Worm (Caenorhabditis elegans) whole organism, L1 larva: ENCODE results near the gene scc-1.
A peak's percentile ranks its signal among the peaks of the same experiment; 100 is the strongest.

Experiments
- C04F5.9 ChIP-seq: sonication (generic microtip); optimal IDR thresholded peaks from 2 replicates; lab custom pipeline; 2016; ENCODE audit warnings: missing genetic modification characterization, missing compliant biosample characterization
- C34B4.2 ChIP-seq: sonication (generic microtip); optimal IDR thresholded peaks from 2 replicates; lab custom pipeline; 2017; ENCODE audit warnings: mild to moderate bottlenecking, missing genetic modification characterization, missing compliant biosample characterization
- F16B12.6 ChIP-seq: fragments of 150-350 bp; optimal IDR thresholded peaks from 2 replicates; lab custom pipeline; 2014; ENCODE audit warnings: missing biosample characterization, missing genetic modification characterization
- blmp-1 ChIP-seq: fragments of 150-350 bp; optimal IDR thresholded peaks from 2 replicates; lab custom pipeline; 2014; ENCODE audit warnings: missing biosample characterization, missing genetic modification characterization
- ceh-63 ChIP-seq: fragments of 200-800 bp; sonication (Bioruptor generic); optimal IDR thresholded peaks from 2 replicates; lab custom pipeline; 2018; ENCODE audit warnings: mild to moderate bottlenecking, missing genetic modification characterization, missing compliant biosample characterization
- ceh-8 ChIP-seq: fragments of 200-800 bp; sonication (Bioruptor generic); optimal IDR thresholded peaks from 2 replicates; lab custom pipeline; 2018; ENCODE audit warnings: mild to moderate bottlenecking, missing genetic modification characterization, moderate library complexity, missing compliant biosample characterization
- ceh-82 ChIP-seq, 3 experiments: fragments of 150-350 bp in 1 of 3; sonication (generic microtip) in 2 of 3; optimal IDR thresholded peaks; 2 replicates each; lab custom pipeline; 2014 to 2017; ENCODE audit warnings: missing biosample characterization in 3 of 3, missing genetic modification characterization in 3 of 3
- ceh-88 ChIP-seq: fragments of 200-800 bp; sonication (Bioruptor generic); IDR thresholded peaks from 2 replicates; pipeline ENCODE4 v1.3.6; 2022; ENCODE audit warnings: missing genetic modification characterization, missing compliant biosample characterization
- ceh-90 ChIP-seq: sonication (generic microtip); optimal IDR thresholded peaks from 2 replicates; lab custom pipeline; 2016; ENCODE audit warnings: missing genetic modification characterization, missing compliant biosample characterization
- ces-1 ChIP-seq: fragments of 150-350 bp; optimal IDR thresholded peaks from 2 replicates; lab custom pipeline; 2014; ENCODE audit warnings: missing biosample characterization, missing genetic modification reagents, missing genetic modification characterization
- dpl-1 ChIP-seq, 3 experiments: fragments of 150-350 bp in 2 of 3; sonication (generic microtip) in 1 of 3; optimal IDR thresholded peaks; 2 replicates each; lab custom pipeline; 2014 to 2017; ENCODE audit warnings: missing biosample characterization in 3 of 3, missing genetic modification characterization in 3 of 3, missing genetic modification reagents in 3 of 3
- efl-1 ChIP-seq, 4 experiments: fragments of 150-350 bp; optimal IDR thresholded peaks in 3 of 4; peaks in 1 of 4; 1 replicate in 1 of 4; 2 replicates in 3 of 4; lab custom pipeline; 2014; ENCODE audit warnings: missing biosample characterization in 2 of 4, missing genetic modification characterization in 2 of 4, missing genetic modification reagents in 2 of 4
- egl-13 ChIP-seq: sonication (generic microtip); optimal IDR thresholded peaks from 2 replicates; lab custom pipeline; 2016; ENCODE audit warnings: missing genotype, missing genetic modification reagents, missing genetic modification characterization, missing compliant biosample characterization
- egl-27 ChIP-seq, 2 experiments: fragments of 150-350 bp in 1 of 2; sonication (generic microtip); optimal IDR thresholded peaks; 3 replicates each; lab custom pipeline; 2017 to 2018; ENCODE audit warnings: missing biosample characterization in 2 of 2, missing genetic modification characterization in 2 of 2, missing genetic modification reagents in 2 of 2
- elt-2 ChIP-seq: sonication (generic microtip); optimal IDR thresholded peaks from 2 replicates; lab custom pipeline; 2016; ENCODE audit warnings: missing genetic modification characterization, mild to moderate bottlenecking, inconsistent platforms, missing compliant biosample characterization, missing genetic modification reagents
- ets-5 ChIP-seq: fragments of 200-800 bp; sonication (Bioruptor generic); IDR thresholded peaks from 2 replicates; pipeline ENCODE4 v1.3.6; 2022; ENCODE audit warnings: missing genetic modification characterization, missing compliant biosample characterization
- fkh-10 ChIP-seq: sonication (generic microtip); optimal IDR thresholded peaks from 2 replicates; lab custom pipeline; 2017; ENCODE audit warnings: missing biosample characterization, missing genetic modification reagents, missing genetic modification characterization
- fkh-4 ChIP-seq: sonication (generic microtip); optimal IDR thresholded peaks from 2 replicates; lab custom pipeline; 2016; ENCODE audit warnings: missing compliant biosample characterization, missing genetic modification characterization, borderline replicate concordance
- fkh-8 ChIP-seq: sonication (generic microtip); optimal IDR thresholded peaks from 2 replicates; lab custom pipeline; 2016; ENCODE audit warnings: mild to moderate bottlenecking, missing genetic modification characterization, missing compliant biosample characterization
- fos-1 ChIP-seq: fragments of 150-350 bp; optimal IDR thresholded peaks from 2 replicates; lab custom pipeline; 2014; ENCODE audit warnings: missing biosample characterization, missing genetic modification characterization
- grh-1 ChIP-seq: fragments of 200-800 bp; sonication (Bioruptor generic); IDR thresholded peaks from 2 replicates; pipeline ENCODE4 v1.3.6; 2022; ENCODE audit warnings: missing genetic modification reagents, missing genetic modification characterization, missing compliant biosample characterization
- irx-1 ChIP-seq: sonication (generic microtip); optimal IDR thresholded peaks from 2 replicates; lab custom pipeline; 2016; ENCODE audit warnings: missing genetic modification characterization, missing compliant biosample characterization
- lin-14 ChIP-seq: fragments of 200-800 bp; sonication (Bioruptor generic); optimal IDR thresholded peaks from 2 replicates; lab custom pipeline; 2018; ENCODE audit warnings: mild to moderate bottlenecking, missing genetic modification characterization, moderate library complexity, missing compliant biosample characterization
- lin-35 ChIP-seq, 2 experiments: fragments of 150-350 bp; optimal IDR thresholded peaks; 2 replicates each; lab custom pipeline; 2014; ENCODE audit warnings: missing biosample characterization in 2 of 2, missing genetic modification characterization in 2 of 2, missing genetic modification reagents in 2 of 2
- lin-39 ChIP-seq: fragments of 150-350 bp; optimal IDR thresholded peaks from 2 replicates; lab custom pipeline; 2014; ENCODE audit warnings: missing biosample characterization, missing genetic modification reagents, missing genetic modification characterization
- lir-3 ChIP-seq: sonication (generic microtip); optimal IDR thresholded peaks from 2 replicates; lab custom pipeline; 2016; ENCODE audit warnings: mild to moderate bottlenecking, missing genetic modification characterization, moderate library complexity, missing compliant biosample characterization; ENCODE audit not compliant: poor library complexity
- lsy-2 ChIP-seq, 2 experiments: fragments of 150-350 bp; optimal IDR thresholded peaks; 2 replicates each; lab custom pipeline; 2014; ENCODE audit warnings: missing biosample characterization in 2 of 2, missing genetic modification characterization in 2 of 2
- mab-9 ChIP-seq: fragments of 200-800 bp; sonication (Bioruptor generic); IDR thresholded peaks from 2 replicates; pipeline ENCODE4 v1.3.6; 2022; ENCODE audit warnings: missing genetic modification reagents, missing genetic modification characterization, missing compliant biosample characterization
- nhr-11 ChIP-seq: fragments of 150-350 bp; optimal IDR thresholded peaks from 2 replicates; lab custom pipeline; 2014; ENCODE audit warnings: missing biosample characterization, missing genetic modification characterization
- nhr-12 ChIP-seq: sonication (generic microtip); optimal IDR thresholded peaks from 2 replicates; lab custom pipeline; 2017; ENCODE audit warnings: missing biosample characterization, missing genetic modification characterization
- nhr-237 ChIP-seq: fragments of 150-350 bp; optimal IDR thresholded peaks from 2 replicates; lab custom pipeline; 2014; ENCODE audit warnings: missing biosample characterization, missing genetic modification characterization
- nhr-71 ChIP-seq: sonication (generic microtip); optimal IDR thresholded peaks from 2 replicates; lab custom pipeline; 2016; ENCODE audit warnings: mild to moderate bottlenecking, missing genetic modification characterization, moderate library complexity, missing compliant biosample characterization
- nhr-76 ChIP-seq: sonication (generic microtip); optimal IDR thresholded peaks from 2 replicates; lab custom pipeline; 2017; ENCODE audit warnings: missing biosample characterization, missing genetic modification characterization
- nhr-77 ChIP-seq: fragments of 150-350 bp; optimal IDR thresholded peaks from 2 replicates; lab custom pipeline; 2014; ENCODE audit warnings: missing biosample characterization, missing genetic modification characterization
- nhr-85 ChIP-seq: sonication (generic microtip); peaks from one replicate; lab custom pipeline; 2016; ENCODE audit warnings: missing genetic modification characterization, inconsistent platforms, missing compliant biosample characterization
- nhr-90 ChIP-seq: sonication (generic microtip); optimal IDR thresholded peaks from 2 replicates; lab custom pipeline; 2016; ENCODE audit warnings: mild to moderate bottlenecking, missing genetic modification characterization, missing compliant biosample characterization; ENCODE audit not compliant: poor library complexity
- pax-3 ChIP-seq: fragments of 200-800 bp; sonication (Bioruptor generic); optimal IDR thresholded peaks from 2 replicates; lab custom pipeline; 2018; ENCODE audit warnings: mild to moderate bottlenecking, missing genetic modification characterization, moderate library complexity, missing compliant biosample characterization
- pqm-1 ChIP-seq: sonication (generic microtip); optimal IDR thresholded peaks from 3 replicates; lab custom pipeline; 2017; ENCODE audit warnings: missing biosample characterization, missing genetic modification characterization
- rnt-1 ChIP-seq: sonication (generic microtip); optimal IDR thresholded peaks from 2 replicates; lab custom pipeline; 2016; ENCODE audit warnings: mild to moderate bottlenecking, missing genetic modification characterization, moderate library complexity, missing compliant biosample characterization
- skn-1 ChIP-seq: fragments of 150-350 bp; optimal IDR thresholded peaks from 2 replicates; lab custom pipeline; 2014; ENCODE audit warnings: missing biosample characterization, missing genetic modification characterization
- sox-4 ChIP-seq: sonication (generic microtip); optimal IDR thresholded peaks from 2 replicates; lab custom pipeline; 2016; ENCODE audit warnings: missing genetic modification characterization, missing compliant biosample characterization
- sptf-1 ChIP-seq: fragments of 150-350 bp; optimal IDR thresholded peaks from 2 replicates; lab custom pipeline; 2014; ENCODE audit warnings: missing biosample characterization, missing genetic modification characterization
- swsn-7 ChIP-seq: sonication (generic microtip); optimal IDR thresholded peaks from 2 replicates; lab custom pipeline; 2016; ENCODE audit warnings: missing genetic modification characterization, missing compliant biosample characterization
- tbx-2 ChIP-seq: sonication (generic microtip); optimal IDR thresholded peaks from 2 replicates; lab custom pipeline; 2016; ENCODE audit warnings: missing genetic modification characterization, missing compliant biosample characterization
- unc-130 ChIP-seq: fragments of 150-350 bp; optimal IDR thresholded peaks from 2 replicates; lab custom pipeline; 2017; ENCODE audit warnings: missing biosample characterization, missing genetic modification characterization, inconsistent platforms
- unc-30 ChIP-seq: sonication (generic microtip); optimal IDR thresholded peaks from 2 replicates; lab custom pipeline; 2017; ENCODE audit warnings: missing biosample characterization, missing genetic modification characterization
- unc-86 ChIP-seq: sonication (generic microtip); optimal IDR thresholded peaks from 2 replicates; lab custom pipeline; 2016; ENCODE audit warnings: missing genetic modification characterization, missing compliant biosample characterization
- unc-98 ChIP-seq: fragments of 200-800 bp; sonication (Bioruptor generic); IDR thresholded peaks from 2 replicates; pipeline ENCODE4 v1.3.6; 2022; ENCODE audit warnings: missing genetic modification characterization, missing compliant biosample characterization
- vab-15 ChIP-seq: sonication (generic microtip); optimal IDR thresholded peaks from 2 replicates; lab custom pipeline; 2017; ENCODE audit warnings: missing genotype, mild to moderate bottlenecking, missing genetic modification characterization, missing compliant biosample characterization
- xbp-1 ChIP-seq: sonication (generic microtip); optimal IDR thresholded peaks from 2 replicates; lab custom pipeline; 2016; ENCODE audit warnings: missing genetic modification characterization, missing compliant biosample characterization
- ztf-11 ChIP-seq, 2 experiments: sonication (generic microtip); optimal IDR thresholded peaks; 2 replicates each; lab custom pipeline; 2016 to 2017; ENCODE audit warnings: missing genetic modification characterization in 2 of 2, missing biosample characterization in 1 of 2, missing compliant biosample characterization in 1 of 2
- ztf-4 ChIP-seq: fragments of 150-350 bp; optimal IDR thresholded peaks from 2 replicates; lab custom pipeline; 2014; ENCODE audit warnings: missing biosample characterization, missing genetic modification characterization

Gene scc-1

ce11 chrII:4739984-4740462, 41.5 kb downstream of the scc-1 start, which contains the start of gene eas-1 (continued):
- TF ChIP-seq ceh-90 (tag; lab: Kevin White, UChicago) (peak; percentile 93), fkh-4 (tag; lab: Kevin White, UChicago) (peak; percentile 86), ets-5 (GFP tag; lab: Robert Waterston, UW) (no peak), nhr-77 (tag; lab: Kevin White, UChicago) (no peak), sptf-1 (tag; lab: Kevin White, UChicago) (no peak), nhr-71 (tag; lab: Kevin White, UChicago) (peak; percentile 91), mab-9 (peak; percentile 69), nhr-85 (tag; lab: Kevin White, UChicago) (peak; percentile 88), dpl-1 (GFP tag; optimal IDR thresholded peaks at IDR 0.05; lab: Kevin White, UChicago) (peak; percentile 92 to 96 (median 95)), sox-4 (tag; lab: Kevin White, UChicago) (peak; percentile 87), blmp-1 (tag; lab: Kevin White, UChicago) (peak; percentile 73), ztf-11 (tag; optimal IDR thresholded peaks at IDR 0.05; lab: Kevin White, UChicago) (peak in 1 of 2 experiments; percentile 88), ceh-88 (peak; percentile 57; the same call in 1 of the 2 replicates), C04F5.9 (peak; percentile 78), tbx-2 (tag; lab: Kevin White, UChicago) (peak; percentile 91), nhr-76 (tag; lab: Kevin White, UChicago) (no peak), elt-2 (tag; lab: Kevin White, UChicago) (peak; percentile 91), unc-98 (GFP tag; lab: Robert Waterston, UW) (peak; percentile 85), fkh-8 (tag; lab: Kevin White, UChicago) (peak; percentile 82), lir-3 (tag; lab: Kevin White, UChicago) (peak; percentile 95), nhr-90 (tag; lab: Kevin White, UChicago) (peak; percentile 90), ceh-8 (GFP tag; lab: Kevin White, UChicago) (peak; percentile 63), lin-39 (tag; lab: Kevin White, UChicago) (peak; percentile 35), skn-1 (tag; lab: Kevin White, UChicago) (peak; percentile 78), ceh-82 (tag; optimal IDR thresholded peaks at IDR 0.05; lab: Kevin White, UChicago) (peak; percentile 62 to 79 (median 78)), vab-15 (tag; lab: Kevin White, UChicago) (peak; percentile 57), pax-3 (tag; lab: Kevin White, UChicago) (peak; percentile 87), F16B12.6 (tag; lab: Kevin White, UChicago) (peak; percentile 81), swsn-7 (tag; lab: Kevin White, UChicago) (peak; percentile 79), egl-13 (peak; percentile 84), unc-130 (tag; lab: Kevin White, UChicago) (peak; percentile 18), irx-1 (tag; lab: Kevin White, UChicago) (peak; percentile 92), nhr-11 (no peak), nhr-237 (tag; lab: Kevin White, UChicago) (peak; percentile 26), lin-14 (GFP tag; lab: Kevin White, UChicago) (peak; percentile 83), grh-1 (GFP tag; lab: Robert Waterston, UW) (peak; percentile 61), lin-35 (GFP tag; optimal IDR thresholded peaks at IDR 0.05; lab: Kevin White, UChicago) (peak; percentile 96 to 97), ztf-4 (no peak), unc-86 (tag; lab: Kevin White, UChicago) (peak; percentile 75), unc-30 (no peak), egl-27 (tag; optimal IDR thresholded peaks at IDR 0.05; lab: Kevin White, UChicago) (no peak), C34B4.2 (tag; lab: Kevin White, UChicago) (no peak), ceh-63 (GFP tag; lab: Kevin White, UChicago) (no peak), rnt-1 (tag; lab: Kevin White, UChicago) (peak; percentile 98), ces-1 (GFP tag; lab: Kevin White, UChicago) (no peak), fos-1 (tag; lab: Kevin White, UChicago) (peak; percentile 52), xbp-1 (tag; lab: Kevin White, UChicago) (peak; percentile 97), nhr-12 (no peak), efl-1 (optimal IDR thresholded peaks at IDR 0.05; lab: Kevin White, UChicago) (peak; percentile 97 to 100), efl-1 (GFP tag; optimal IDR thresholded peaks at IDR 0.05 in 1 of 2; lab: Kevin White, UChicago) (peak; percentile 96 to 99), pqm-1 (tag; lab: Kevin White, UChicago) (no peak), fkh-10 (GFP tag; lab: Kevin White, UChicago) (peak; percentile 25), lsy-2 (tag; optimal IDR thresholded peaks at IDR 0.05; lab: Kevin White, UChicago) (peak; percentile 82 to 87)
